Fruit fly (Drosophila melanogaster) whole organism, prepupa: Measurements from ENCODE around the gene Rap1.

Experiments
- Blimp-1 ChIP-seq: fragments of 200-800 bp; sonication (Bioruptor generic); optimal IDR thresholded peaks from 3 replicates; lab custom pipeline; 2017; ENCODE audit warnings: missing biosample characterization, missing genetic modification characterization, mild to moderate bottlenecking, moderate library complexity, missing genetic modification reagents
- CG10631 ChIP-seq: fragments of 200-800 bp; sonication (Bioruptor generic); optimal IDR thresholded peaks from 2 replicates; lab custom pipeline; 2016; ENCODE audit warnings: missing biosample characterization, missing genetic modification characterization
- CG11762 ChIP-seq: fragments of 200-800 bp; sonication (Bioruptor generic); optimal IDR thresholded peaks from 3 replicates; lab custom pipeline; 2016; ENCODE audit warnings: missing biosample characterization, missing genetic modification characterization; ENCODE audit not compliant: insufficient read depth
- CG11902 ChIP-seq: fragments of 200-800 bp; sonication (Bioruptor generic); optimal IDR thresholded peaks from 3 replicates; lab custom pipeline; 2016; ENCODE audit warnings: missing biosample characterization, missing genetic modification characterization
- CG15336 ChIP-seq: fragments of 200-800 bp; sonication (Bioruptor generic); IDR thresholded peaks from 2 replicates; pipeline ENCODE4 v1.3.6; 2022; ENCODE audit warnings: missing biosample characterization, missing genetic modification characterization
- CG1621 ChIP-seq: fragments of 200-800 bp; sonication (Bioruptor generic); optimal IDR thresholded peaks from 3 replicates; lab custom pipeline; 2018; ENCODE audit warnings: missing biosample characterization, mild to moderate bottlenecking, missing genetic modification characterization
- CG16779 ChIP-seq: fragments of 200-800 bp; sonication (Bioruptor generic); optimal IDR thresholded peaks from 3 replicates; lab custom pipeline; 2017; ENCODE audit warnings: missing biosample characterization, mild to moderate bottlenecking, missing genetic modification characterization
- CG3032 ChIP-seq: fragments of 200-800 bp; optimal IDR thresholded peaks from 2 replicates; lab custom pipeline; 2019; ENCODE audit warnings: missing biosample characterization, mild to moderate bottlenecking, missing genetic modification characterization, moderate library complexity
- CG32006 ChIP-seq: fragments of 200-800 bp; sonication (Bioruptor generic); optimal IDR thresholded peaks from 3 replicates; lab custom pipeline; 2017; ENCODE audit warnings: missing biosample characterization, mild to moderate bottlenecking, missing genetic modification characterization
- CG3919 ChIP-seq: fragments of 200-800 bp; sonication (Bioruptor generic); optimal IDR thresholded peaks from 3 replicates; lab custom pipeline; 2016; ENCODE audit warnings: missing biosample characterization, missing genetic modification characterization
- CG4318 ChIP-seq: fragments of 200-800 bp; sonication (Bioruptor generic); optimal IDR thresholded peaks from 3 replicates; lab custom pipeline; 2017; ENCODE audit warnings: missing biosample characterization, mild to moderate bottlenecking, missing genetic modification characterization
- CG6276 ChIP-seq: fragments of 200-800 bp; sonication (Bioruptor generic); optimal IDR thresholded peaks from 2 replicates; lab custom pipeline; 2017; ENCODE audit warnings: missing biosample characterization, mild to moderate bottlenecking, missing genetic modification characterization
- CG6808 ChIP-seq: fragments of 200-800 bp; sonication (Bioruptor generic); optimal IDR thresholded peaks from 3 replicates; lab custom pipeline; 2017; ENCODE audit warnings: missing biosample characterization, missing genetic modification characterization, mild to moderate bottlenecking, moderate library complexity, missing genetic modification reagents
- CG6854 ChIP-seq: fragments of 200-800 bp; sonication (Bioruptor generic); optimal IDR thresholded peaks from 2 replicates; lab custom pipeline; 2017; ENCODE audit warnings: missing biosample characterization, mild to moderate bottlenecking, missing genetic modification characterization
- CG7368 ChIP-seq: fragments of 200-800 bp; sonication (Bioruptor generic); optimal IDR thresholded peaks from 3 replicates; lab custom pipeline; 2016; ENCODE audit warnings: missing biosample characterization, missing genetic modification characterization
- CG8632 ChIP-seq: fragments of 200-800 bp; sonication (Bioruptor generic); optimal IDR thresholded peaks from 3 replicates; lab custom pipeline; 2016; ENCODE audit warnings: missing biosample characterization, missing genetic modification characterization
- CG9139 ChIP-seq: fragments of 200-800 bp; sonication (Bioruptor generic); optimal IDR thresholded peaks from 3 replicates; lab custom pipeline; 2017; ENCODE audit warnings: missing biosample characterization, mild to moderate bottlenecking, missing genetic modification characterization
- Eip78C ChIP-seq: fragments of 200-800 bp; sonication (Bioruptor generic); peaks from one replicate; lab custom pipeline; 2016; ENCODE audit warnings: missing biosample characterization, missing genetic modification characterization
- Ets21C ChIP-seq: fragments of 200-800 bp; sonication (Bioruptor generic); optimal IDR thresholded peaks from 3 replicates; lab custom pipeline; 2016; ENCODE audit warnings: missing biosample characterization, missing genetic modification characterization
- Ets96B ChIP-seq: fragments of 200-800 bp; optimal IDR thresholded peaks from 2 replicates; lab custom pipeline; 2019; ENCODE audit warnings: missing biosample characterization, mild to moderate bottlenecking, missing genetic modification characterization, moderate library complexity
- Gug ChIP-seq: fragments of 200-800 bp; sonication (Bioruptor generic); IDR thresholded peaks from 2 replicates; pipeline ENCODE4 v1.3.6; 2022; ENCODE audit warnings: missing biosample characterization, missing genetic modification characterization
- Hr38 ChIP-seq: sonication (Bioruptor generic); optimal IDR thresholded peaks from 2 replicates; lab custom pipeline; 2016; ENCODE audit warnings: missing biosample characterization, missing genetic modification characterization
- Hr39 ChIP-seq: fragments of 200-800 bp; sonication (Bioruptor generic); optimal IDR thresholded peaks from 2 replicates; lab custom pipeline; 2016; ENCODE audit warnings: missing biosample characterization, missing genetic modification characterization
- Hr4 ChIP-seq: fragments of 200-800 bp; sonication (Bioruptor generic); optimal IDR thresholded peaks from 3 replicates; lab custom pipeline; 2016; ENCODE audit warnings: missing biosample characterization, missing genetic modification characterization
- Lpt ChIP-seq: fragments of 200-800 bp; sonication (Bioruptor generic); optimal IDR thresholded peaks from 3 replicates; lab custom pipeline; 2016; ENCODE audit warnings: missing biosample characterization, missing genetic modification characterization
- OdsH ChIP-seq: fragments of 200-800 bp; sonication (Bioruptor generic); optimal IDR thresholded peaks from 3 replicates; lab custom pipeline; 2016; ENCODE audit warnings: missing biosample characterization, missing genetic modification characterization
- Sox14 ChIP-seq: fragments of 200-800 bp; sonication (Bioruptor generic); optimal IDR thresholded peaks from 3 replicates; lab custom pipeline; 2016; ENCODE audit warnings: missing biosample characterization, missing genetic modification characterization
- achi ChIP-seq: fragments of 200-800 bp; sonication (Bioruptor generic); optimal IDR thresholded peaks from 3 replicates; lab custom pipeline; 2016; ENCODE audit warnings: missing biosample characterization, missing genetic modification characterization
- acj6 ChIP-seq: fragments of 200-800 bp; sonication (Bioruptor generic); optimal IDR thresholded peaks from 3 replicates; lab custom pipeline; 2016; ENCODE audit warnings: missing biosample characterization, missing genetic modification characterization
- cyc ChIP-seq: fragments of 200-800 bp; sonication (Bioruptor generic); optimal IDR thresholded peaks from 3 replicates; lab custom pipeline; 2016; ENCODE audit warnings: missing biosample characterization, missing genetic modification characterization
- dac ChIP-seq: fragments of 200-800 bp; sonication (Bioruptor generic); optimal IDR thresholded peaks from 2 replicates; lab custom pipeline; 2017; ENCODE audit warnings: missing biosample characterization, mild to moderate bottlenecking, missing genetic modification characterization
- dsx ChIP-seq: fragments of 200-800 bp; optimal IDR thresholded peaks from 3 replicates; lab custom pipeline; 2019; ENCODE audit warnings: missing biosample characterization, mild to moderate bottlenecking, missing genetic modification characterization, moderate library complexity; ENCODE audit not compliant: poor library complexity, severe bottlenecking
- esn ChIP-seq: fragments of 200-800 bp; sonication (Bioruptor generic); optimal IDR thresholded peaks from 2 replicates; lab custom pipeline; 2016; ENCODE audit warnings: missing biosample characterization, mild to moderate bottlenecking, missing genetic modification characterization, moderate library complexity
- fd59A ChIP-seq: fragments of 200-800 bp; sonication (Bioruptor generic); optimal IDR thresholded peaks from 2 replicates; lab custom pipeline; 2017; ENCODE audit warnings: missing biosample characterization, mild to moderate bottlenecking, missing genetic modification characterization, missing genetic modification reagents
- fd85E ChIP-seq: fragments of 200-800 bp; sonication (Bioruptor generic); optimal IDR thresholded peaks from 3 replicates; lab custom pipeline; 2016; ENCODE audit warnings: missing biosample characterization, missing genetic modification characterization
- fkh ChIP-seq: fragments of 200-800 bp; sonication (Bioruptor generic); optimal IDR thresholded peaks from 3 replicates; lab custom pipeline; 2017; ENCODE audit warnings: missing biosample characterization, mild to moderate bottlenecking, missing genetic modification characterization, moderate library complexity
- lz ChIP-seq: fragments of 200-800 bp; sonication (Bioruptor generic); optimal IDR thresholded peaks from 3 replicates; lab custom pipeline; 2016; ENCODE audit warnings: missing biosample characterization, missing genetic modification characterization
- net ChIP-seq: fragments of 200-800 bp; sonication (Bioruptor generic); optimal IDR thresholded peaks from 3 replicates; lab custom pipeline; 2016; ENCODE audit warnings: missing biosample characterization, missing genetic modification characterization
- pdm3 ChIP-seq: fragments of 200-800 bp; sonication (Bioruptor generic); optimal IDR thresholded peaks from 3 replicates; lab custom pipeline; 2016; ENCODE audit warnings: missing biosample characterization, missing genetic modification characterization
- salr ChIP-seq, 2 experiments: fragments of 200-800 bp; sonication (Bioruptor generic); optimal IDR thresholded peaks; 3 replicates each; lab custom pipeline; 2016 to 2018; ENCODE audit warnings: missing biosample characterization in 2 of 2, missing genetic modification characterization in 2 of 2, mild to moderate bottlenecking in 1 of 2
- spab ChIP-seq: fragments of 200-800 bp; sonication (Bioruptor generic); optimal IDR thresholded peaks from 2 replicates; lab custom pipeline; 2017; ENCODE audit warnings: missing biosample characterization, mild to moderate bottlenecking, missing genetic modification characterization, missing genetic modification reagents
- ss ChIP-seq, 2 experiments: fragments of 200-800 bp; sonication (Bioruptor generic); optimal IDR thresholded peaks; 2 replicates in 1 of 2; 3 replicates in 1 of 2; lab custom pipeline; 2017 to 2018; ENCODE audit warnings: mild to moderate bottlenecking in 2 of 2, missing biosample characterization in 2 of 2, missing genetic modification characterization in 2 of 2, moderate library complexity in 1 of 2
- svp ChIP-seq: fragments of 200-800 bp; sonication (Bioruptor generic); peaks from one replicate; lab custom pipeline; 2016; ENCODE audit warnings: missing biosample characterization, missing genetic modification characterization
- vri ChIP-seq: fragments of 200-800 bp; sonication (Bioruptor generic); optimal IDR thresholded peaks from 3 replicates; lab custom pipeline; 2016; ENCODE audit warnings: missing biosample characterization, mild to moderate bottlenecking, missing genetic modification characterization

Gene Rap1

DNA sequence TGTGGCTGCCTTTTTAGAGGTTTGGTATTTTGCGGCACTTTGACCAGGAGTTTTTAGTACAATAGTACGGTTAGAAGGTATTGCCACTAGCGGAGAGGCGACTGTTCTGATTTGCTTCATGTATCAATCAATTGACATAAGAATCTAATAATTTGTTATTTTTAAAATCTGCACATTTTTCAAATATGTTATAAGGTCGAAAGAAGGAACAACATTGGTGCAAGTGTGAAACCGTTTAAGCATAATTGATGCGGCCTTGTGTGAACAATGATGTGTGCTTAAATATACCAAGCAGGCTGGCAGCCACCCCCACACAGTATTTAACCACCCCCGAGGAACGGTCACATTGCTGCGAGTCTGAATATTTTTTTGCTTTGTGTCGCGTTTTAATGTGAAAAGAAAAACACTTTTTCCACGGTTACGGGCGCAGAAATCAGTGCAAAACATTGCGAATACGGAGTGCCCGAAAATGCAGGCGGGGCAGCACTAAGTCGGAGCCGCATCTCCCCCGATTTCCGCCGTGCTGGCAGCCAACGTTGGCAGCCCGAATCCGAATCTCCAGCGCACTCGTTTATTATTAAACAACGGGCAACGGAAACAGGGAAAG, 3.2 kb upstream of the Rap1 start, which contains the start of the genes HBS1 and CG12025 (continued):
- TF ChIP-seq esn (GFP tag; lab: Kevin White, UChicago) = peak; percentile 55
- no peak for TF ChIP-seq CG7368 (GFP tag; lab: Kevin White, UChicago)
- TF ChIP-seq Lpt = peak; percentile 34
- peak; percentile 28 for TF ChIP-seq acj6 (GFP tag; lab: Kevin White, UChicago)
- peak; percentile 34 for TF ChIP-seq CG11902 (GFP tag; lab: Kevin White, UChicago)
- peak; percentile 73 for TF ChIP-seq Hr39
- TF ChIP-seq CG3032 (tag; lab: Kevin White, UChicago) = peak; percentile 69
- no peak for TF ChIP-seq OdsH
- no peak for TF ChIP-seq Hr38
- no peak for TF ChIP-seq Blimp-1 (GFP tag; lab: Kevin White, UChicago)
- peak; percentile 30 for TF ChIP-seq dac (GFP tag; lab: Kevin White, UChicago)
- peak; percentile 52 for TF ChIP-seq lz (GFP tag; lab: Kevin White, UChicago)
- no peak for TF ChIP-seq net (GFP tag; lab: Kevin White, UChicago)
- peak; percentile 88 for TF ChIP-seq svp (GFP tag; lab: Kevin White, UChicago)
- TF ChIP-seq CG11762 (GFP tag; lab: Kevin White, UChicago) = no peak
- no peak for TF ChIP-seq CG10631
- no peak for TF ChIP-seq CG9139 (GFP tag; lab: Kevin White, UChicago)
- peak; percentile 69 for TF ChIP-seq CG1621
- no peak for TF ChIP-seq CG16779
- TF ChIP-seq Ets96B (tag; lab: Kevin White, UChicago) = peak; percentile 30
- 0 out of 2 replicates have a peak, but pooled peaks have one; percentile 28 for TF ChIP-seq CG15336 (GFP tag; lab: Robert Waterston, UW)
- peak; percentile 40; the same call in 1 of the 2 replicates for TF ChIP-seq Gug
- no peak for TF ChIP-seq CG6276 (GFP tag; lab: Kevin White, UChicago)
- peak; percentile 51 for TF ChIP-seq CG32006
- peak; percentile 50 for TF ChIP-seq Ets21C (GFP tag; lab: Kevin White, UChicago)
- peak; percentile 24 for TF ChIP-seq achi
- TF ChIP-seq CG4318 (GFP tag; lab: Kevin White, UChicago) = no peak
- peak; percentile 12 for TF ChIP-seq CG6808 (GFP tag; lab: Kevin White, UChicago)
- no peak for TF ChIP-seq vri (GFP tag; lab: Kevin White, UChicago)
- no peak for TF ChIP-seq fd59A
- no peak for TF ChIP-seq pdm3 (GFP tag; lab: Kevin White, UChicago)
- TF ChIP-seq, all 60 proteins: peak for 32

DNA sequence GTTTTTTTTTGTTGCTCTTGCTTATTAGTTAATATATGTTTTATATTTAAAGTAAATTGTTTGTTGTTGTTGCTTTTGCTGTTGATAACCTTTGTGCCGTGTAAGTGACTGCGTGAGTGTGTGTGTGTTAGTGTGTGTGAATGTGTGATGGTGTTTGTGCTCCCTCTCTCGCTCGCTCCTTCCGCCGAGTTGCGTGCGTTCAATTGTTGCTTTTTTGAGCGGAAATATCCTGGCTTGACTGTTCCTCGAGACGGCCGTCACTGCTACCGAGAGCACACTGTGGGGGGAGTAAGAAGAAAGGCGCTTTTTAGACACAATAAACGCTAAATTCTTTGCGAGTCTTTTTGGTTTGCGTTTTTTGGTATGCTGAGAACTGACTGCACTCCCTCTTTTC, 642 bp downstream of the Rap1 start:
- TF ChIP-seq CG7368 (GFP tag; lab: Kevin White, UChicago) = no peak
- no peak for TF ChIP-seq Lpt
- no peak for TF ChIP-seq Gug
- no peak for TF ChIP-seq CG3919 (GFP tag; lab: Kevin White, UChicago)
- peak; percentile 68 for TF ChIP-seq Eip78C (GFP tag; lab: Kevin White, UChicago)
- TF ChIP-seq Ets21C (GFP tag; lab: Kevin White, UChicago) = no peak
- TF ChIP-seq salr (GFP tag; optimal IDR thresholded peaks at IDR 0.05; lab: Kevin White, UChicago) = no peak
- peak; percentile 39 for TF ChIP-seq Sox14
- TF ChIP-seq spab (GFP tag; lab: Kevin White, UChicago) = no peak
- TF ChIP-seq CG6808 (GFP tag; lab: Kevin White, UChicago) = peak; percentile 48
- no peak for TF ChIP-seq CG3032 (tag; lab: Kevin White, UChicago)
- TF ChIP-seq vri (GFP tag; lab: Kevin White, UChicago) = peak; percentile 45
- peak; percentile 31 for TF ChIP-seq dsx
- peak; percentile 58 for TF ChIP-seq CG6276 (GFP tag; lab: Kevin White, UChicago)
- no peak for TF ChIP-seq fd85E (GFP tag; lab: Kevin White, UChicago)
- peak; percentile 52 for TF ChIP-seq CG9139 (GFP tag; lab: Kevin White, UChicago)
- TF ChIP-seq CG6854 (GFP tag; lab: Kevin White, UChicago) = peak; percentile 18
- TF ChIP-seq ss (GFP tag; optimal IDR thresholded peaks at IDR 0.05; lab: Kevin White, UChicago) = peak; percentile 69 to 77
- TF ChIP-seq CG8632 (GFP tag; lab: Kevin White, UChicago) = no peak
- no peak for TF ChIP-seq cyc (GFP tag; lab: Kevin White, UChicago)
- peak; percentile 38 for TF ChIP-seq CG16779
- TF ChIP-seq svp (GFP tag; lab: Kevin White, UChicago) = peak; percentile 97
- no peak for TF ChIP-seq fkh (GFP tag; lab: Kevin White, UChicago)
- TF ChIP-seq Hr4 (GFP tag; lab: Kevin White, UChicago) = no peak
- no peak for TF ChIP-seq CG11902 (GFP tag; lab: Kevin White, UChicago)
